Fruit fly (Drosophila melanogaster): ENCODE measurements around the gene Prosbeta2.

Prosbeta2 gene

dm6 chr3L:14979332-14979731 lies 20.4 kb upstream of the Prosbeta2 start, which contains the start of gene CG3349:
Gene CG3349 (plus strand): TSS chr3L:14979620.
- TF ChIP-seq kay (GFP tag; ENCODE audit: borderline replicate concordance) (no peak), tj (GFP tag; optimal IDR thresholded peaks at IDR 0.05) (no peak), bab1 (GFP tag; optimal IDR thresholded peaks at IDR 0.05) (no peak), CG33017 (tag; optimal IDR thresholded peaks at IDR 0.05) (no peak), cnc (optimal IDR thresholded peaks at IDR 0.05) (no peak), pad (GFP tag; optimal IDR thresholded peaks at IDR 0.05) (no peak), cic (GFP tag; optimal IDR thresholded peaks at IDR 0.05) (no peak), CG11617 (GFP tag; optimal IDR thresholded peaks at IDR 0.05) (no peak), Hr96 (GFP tag; optimal IDR thresholded peaks at IDR 0.05) (no peak), CG12768 (GFP tag; optimal IDR thresholded peaks at IDR 0.05) (no peak), toe (GFP tag; optimal IDR thresholded peaks at IDR 0.05) (no peak)

- no peak for TF ChIP-seq CG12768 (GFP tag; optimal IDR thresholded peaks at IDR 0.05)
Measured at dm6 chr3L:14980038-14980437, 19.7 kb upstream of the Prosbeta2 start.

dm6 chr3L:14982675-14983084 lies 17.1 kb upstream of the Prosbeta2 start, which contains the start of gene CG5114:
Gene CG5114 (plus strand): TSS chr3L:14982835.
- no peak for TF ChIP-seq Hr96 (GFP tag; optimal IDR thresholded peaks at IDR 0.05)
- TF ChIP-seq pad (GFP tag; optimal IDR thresholded peaks at IDR 0.05): peak; percentile 50
- peak; percentile 70 for TF ChIP-seq bab1 (GFP tag; optimal IDR thresholded peaks at IDR 0.05)
- TF ChIP-seq Clk (GFP tag; optimal IDR thresholded peaks at IDR 0.05): no peak
- peak; percentile 36 for TF ChIP-seq cic (GFP tag; optimal IDR thresholded peaks at IDR 0.05)
- TF ChIP-seq tj (GFP tag; optimal IDR thresholded peaks at IDR 0.05): no peak
- peak; percentile 58 for TF ChIP-seq CG12768 (GFP tag; optimal IDR thresholded peaks at IDR 0.05)
- peak; percentile 46 for TF ChIP-seq CG1620 (GFP tag; optimal IDR thresholded peaks at IDR 0.05)
- TF ChIP-seq CG7045 (GFP tag; optimal IDR thresholded peaks at IDR 0.05): peak; percentile 11
- TF ChIP-seq Crg-1 (GFP tag; optimal IDR thresholded peaks at IDR 0.05): peak; percentile 44
- no peak for TF ChIP-seq ovo (GFP tag; optimal IDR thresholded peaks at IDR 0.05)
- TF ChIP-seq CG11617 (GFP tag; optimal IDR thresholded peaks at IDR 0.05): no peak
- TF ChIP-seq kay (GFP tag; ENCODE audit: borderline replicate concordance): no peak
- TF ChIP-seq toe (GFP tag; optimal IDR thresholded peaks at IDR 0.05): no peak
- no peak for TF ChIP-seq CG5204 (GFP tag; optimal IDR thresholded peaks at IDR 0.05)
- peak; percentile 42 for TF ChIP-seq CG14711 (tag; optimal IDR thresholded peaks at IDR 0.05)
- TF ChIP-seq CG7101 (tag; optimal IDR thresholded peaks at IDR 0.05): peak; percentile 36
- TF ChIP-seq Mnt (GFP tag; optimal IDR thresholded peaks at IDR 0.05): peak; percentile 98
- peak; percentile 23 for TF ChIP-seq CG33017 (tag; optimal IDR thresholded peaks at IDR 0.05)
- no peak for TF ChIP-seq cnc (optimal IDR thresholded peaks at IDR 0.05)

- TF ChIP-seq toe (GFP tag; optimal IDR thresholded peaks at IDR 0.05): no peak
- no peak for TF ChIP-seq CG1620 (GFP tag; optimal IDR thresholded peaks at IDR 0.05)
- TF ChIP-seq CG5204 (GFP tag; optimal IDR thresholded peaks at IDR 0.05): no peak
- TF ChIP-seq CG14711 (tag; optimal IDR thresholded peaks at IDR 0.05): peak; percentile 31
- no peak for TF ChIP-seq CG11617 (GFP tag; optimal IDR thresholded peaks at IDR 0.05)
Measured at dm6 chr3L:14984521-14985150, 15.1 kb upstream of the Prosbeta2 start, which contains the start of gene mnd. Gene mnd (plus strand): TSS chr3L:14985100.

dm6 chr3L:14986340-14986916 lies 13.3 kb upstream of the Prosbeta2 start:
- TF ChIP-seq CG5204 (GFP tag; optimal IDR thresholded peaks at IDR 0.05) (no peak), kay (GFP tag; ENCODE audit: borderline replicate concordance) (peak; percentile 37)

dm6 chr3L:14986984-14987896 lies 12.5 kb upstream of the Prosbeta2 start:
- TF ChIP-seq CG14711 (tag; optimal IDR thresholded peaks at IDR 0.05) (no peak), CG12768 (GFP tag; optimal IDR thresholded peaks at IDR 0.05) (peak; percentile 23), Mnt (GFP tag; optimal IDR thresholded peaks at IDR 0.05) (peak; percentile 58), cic (GFP tag; optimal IDR thresholded peaks at IDR 0.05) (peak; percentile 12), bab1 (GFP tag; optimal IDR thresholded peaks at IDR 0.05) (no peak)

dm6 chr3L:14988231-14988630 lies 11.5 kb upstream of the Prosbeta2 start:
- TF ChIP-seq tj (GFP tag; optimal IDR thresholded peaks at IDR 0.05) (peak; percentile 64), CG7101 (tag; optimal IDR thresholded peaks at IDR 0.05) (no peak), Clk (GFP tag; optimal IDR thresholded peaks at IDR 0.05) (no peak)

Measured in whole organism, adult.